Worm (Caenorhabditis elegans): ENCODE data around the gene C01G6.9.

- no peak for TF ChIP-seq fos-1 (tag; optimal IDR thresholded peaks at IDR 0.05)
- no peak for TF ChIP-seq snpc-4 (tag; optimal IDR thresholded peaks at IDR 0.05)
- no peak for TF ChIP-seq fkh-10 (GFP tag; optimal IDR thresholded peaks at IDR 0.05)
- TF ChIP-seq nhr-11 (tag; optimal IDR thresholded peaks at IDR 0.05), result no peak
- no peak for TF ChIP-seq pag-3 (tag; optimal IDR thresholded peaks at IDR 0.05; ENCODE audit: borderline replicate concordance, insufficient read depth)
- no peak for TF ChIP-seq lin-39 (tag; optimal IDR thresholded peaks at IDR 0.05)
- no peak for TF ChIP-seq unc-62 (GFP tag; optimal IDR thresholded peaks at IDR 0.05)
- TF ChIP-seq hlh-17 (GFP tag; optimal IDR thresholded peaks at IDR 0.05; ENCODE audit: borderline replicate concordance), result no peak
These were observed 4.0 kb downstream of the C01G6.9 start, which contains the start of gene acs-7 for ce11 chrII:9291632-9292031.

Measured in whole organism, L1 larva.